Worm (Caenorhabditis elegans): ENCODE measurements around the gene acl-14.

ce11 chrV:9332611-9333315, 668 bp downstream of the acl-14 start:
- no peak for TF ChIP-seq zag-1 (tag; optimal IDR thresholded peaks at IDR 0.05)
- no peak for TF ChIP-seq nhr-77 (tag; optimal IDR thresholded peaks at IDR 0.05)
- TF ChIP-seq dmd-9 (GFP tag; IDR thresholded peaks at IDR 0.05), result no peak
- TF ChIP-seq madf-9 (GFP tag; conservative IDR thresholded peaks at IDR 0.05), result no peak
- no peak for TF ChIP-seq F10B5.3 (tag; optimal IDR thresholded peaks at IDR 0.05)
- no peak for TF ChIP-seq aly-2 (tag; optimal IDR thresholded peaks at IDR 0.05)
- TF ChIP-seq tra-1 (GFP tag; IDR thresholded peaks at IDR 0.05), result no peak
- no peak for TF ChIP-seq nhr-41 (GFP tag; IDR thresholded peaks at IDR 0.05)
- no peak for TF ChIP-seq mdl-1 (tag; optimal IDR thresholded peaks at IDR 0.05)
- TF ChIP-seq jun-1 (tag; optimal IDR thresholded peaks at IDR 0.05), result no peak
- no peak for TF ChIP-seq egl-27 (tag; optimal IDR thresholded peaks at IDR 0.05)
- TF ChIP-seq daf-16 (GFP tag; optimal IDR thresholded peaks at IDR 0.05), result no peak
- peak; percentile 40 for TF ChIP-seq daf-16 (tag; optimal IDR thresholded peaks at IDR 0.05)
- TF ChIP-seq skn-1 (tag; optimal IDR thresholded peaks at IDR 0.05), result no peak
